Worm (Caenorhabditis elegans): ENCODE measurements around the gene xbp-1.
A peak's percentile ranks its signal among the peaks of the same experiment; 100 is the strongest.

The xbp-1 gene

ce11 chrIII:4210661-4211060 is 17.1 kb downstream of the xbp-1 start:
- TF ChIP-seq pha-4 (tag; optimal IDR thresholded peaks at IDR 0.05) (no peak), ham-2 (GFP tag; optimal IDR thresholded peaks at IDR 0.05) (no peak), elt-1 (tag; optimal IDR thresholded peaks at IDR 0.05; ENCODE audit: borderline replicate concordance, insufficient read depth) (no peak), M03D4.4 (tag; optimal IDR thresholded peaks at IDR 0.05) (no peak), elt-3 (tag; optimal IDR thresholded peaks at IDR 0.05) (no peak), ceh-39 (tag; optimal IDR thresholded peaks at IDR 0.05) (no peak), sem-2 (GFP tag; optimal IDR thresholded peaks at IDR 0.05) (no peak), blmp-1 (tag; optimal IDR thresholded peaks at IDR 0.05) (no peak), hlh-1 (tag; optimal IDR thresholded peaks at IDR 0.05) (no peak), sptf-1 (tag; optimal IDR thresholded peaks at IDR 0.05) (no peak)

ce11 chrIII:4220864-4221263 is 27.3 kb downstream of the xbp-1 start:
- TF ChIP-seq ceh-39 (tag; optimal IDR thresholded peaks at IDR 0.05) (no peak), flh-1 (GFP tag; optimal IDR thresholded peaks at IDR 0.05) (no peak), blmp-1 (tag; optimal IDR thresholded peaks at IDR 0.05) (no peak), mls-2 (tag; optimal IDR thresholded peaks at IDR 0.05) (no peak), drap-1 (GFP tag; optimal IDR thresholded peaks at IDR 0.05) (no peak), M03D4.4 (tag; optimal IDR thresholded peaks at IDR 0.05) (no peak), elt-1 (tag; optimal IDR thresholded peaks at IDR 0.05; ENCODE audit: borderline replicate concordance, insufficient read depth) (no peak), unc-39 (tag; optimal IDR thresholded peaks at IDR 0.05) (no peak), ceh-83 (GFP tag; optimal IDR thresholded peaks at IDR 0.05) (no peak), nhr-2 (tag; optimal IDR thresholded peaks at IDR 0.05) (no peak), snpc-4 (tag; optimal IDR thresholded peaks at IDR 0.05) (no peak), bed-3 (GFP tag; optimal IDR thresholded peaks at IDR 0.05) (no peak), unc-120 (tag; optimal IDR thresholded peaks at IDR 0.05; ENCODE audit: poor library complexity, severe bottlenecking) (no peak), nhr-237 (tag; optimal IDR thresholded peaks at IDR 0.05) (no peak), tbx-8 (GFP tag; optimal IDR thresholded peaks at IDR 0.05) (no peak), sptf-1 (tag; optimal IDR thresholded peaks at IDR 0.05) (no peak)

ce11 chrIII:4221527-4221926 is 27.9 kb downstream of the xbp-1 start:
- TF ChIP-seq ceh-43 (GFP tag; optimal IDR thresholded peaks at IDR 0.05): no peak
- TF ChIP-seq zip-8 (tag; optimal IDR thresholded peaks at IDR 0.05): no peak
- no peak for TF ChIP-seq blmp-1 (tag; optimal IDR thresholded peaks at IDR 0.05)
- TF ChIP-seq nhr-28 (tag; optimal IDR thresholded peaks at IDR 0.05): no peak
- TF ChIP-seq mab-5 (tag; optimal IDR thresholded peaks at IDR 0.05): no peak
- no peak for TF ChIP-seq snpc-4 (tag; optimal IDR thresholded peaks at IDR 0.05)
- no peak for TF ChIP-seq unc-62 (GFP tag; optimal IDR thresholded peaks at IDR 0.05)
- no peak for TF ChIP-seq flh-1 (GFP tag; optimal IDR thresholded peaks at IDR 0.05)
- no peak for TF ChIP-seq tbx-8 (GFP tag; optimal IDR thresholded peaks at IDR 0.05)
- no peak for TF ChIP-seq bed-3 (GFP tag; optimal IDR thresholded peaks at IDR 0.05)
- no peak for TF ChIP-seq lin-32 (GFP tag; optimal IDR thresholded peaks at IDR 0.05)
- TF ChIP-seq ceh-39 (tag; optimal IDR thresholded peaks at IDR 0.05): no peak
- no peak for TF ChIP-seq lsy-2 (tag; optimal IDR thresholded peaks at IDR 0.05)
- TF ChIP-seq unc-120 (tag; optimal IDR thresholded peaks at IDR 0.05; ENCODE audit: poor library complexity, severe bottlenecking): no peak
- no peak for TF ChIP-seq nhr-237 (tag; optimal IDR thresholded peaks at IDR 0.05)
- no peak for TF ChIP-seq unc-39 (tag; optimal IDR thresholded peaks at IDR 0.05)
- no peak for TF ChIP-seq cnd-1 (tag; optimal IDR thresholded peaks at IDR 0.05)
- no peak for TF ChIP-seq ces-1 (GFP tag; optimal IDR thresholded peaks at IDR 0.05)
- no peak for TF ChIP-seq nhr-76 (tag; optimal IDR thresholded peaks at IDR 0.05)

- TF ChIP-seq pha-4 (tag; optimal IDR thresholded peaks at IDR 0.05): peak; percentile 9
- TF ChIP-seq blmp-1 (tag; optimal IDR thresholded peaks at IDR 0.05): no peak
- no peak for TF ChIP-seq nhr-28 (tag; optimal IDR thresholded peaks at IDR 0.05)
- TF ChIP-seq hlh-1 (tag; optimal IDR thresholded peaks at IDR 0.05): peak; percentile 68
- TF ChIP-seq nhr-237 (tag; optimal IDR thresholded peaks at IDR 0.05): peak; percentile 67
- TF ChIP-seq ceh-83 (GFP tag; optimal IDR thresholded peaks at IDR 0.05): no peak
- no peak for TF ChIP-seq mab-5 (tag; optimal IDR thresholded peaks at IDR 0.05)
- TF ChIP-seq unc-120 (tag; optimal IDR thresholded peaks at IDR 0.05; ENCODE audit: poor library complexity, severe bottlenecking): peak; percentile 94
- TF ChIP-seq sptf-1 (tag; optimal IDR thresholded peaks at IDR 0.05): peak; percentile 41
- peak; percentile 61 for TF ChIP-seq mls-2 (tag; optimal IDR thresholded peaks at IDR 0.05)
- TF ChIP-seq tbx-8 (GFP tag; optimal IDR thresholded peaks at IDR 0.05): peak; percentile 24
- peak; percentile 42 for TF ChIP-seq lsy-2 (tag; optimal IDR thresholded peaks at IDR 0.05)
- peak; percentile 19 for TF ChIP-seq M03D4.4 (tag; optimal IDR thresholded peaks at IDR 0.05)
- TF ChIP-seq drap-1 (GFP tag; optimal IDR thresholded peaks at IDR 0.05): peak; percentile 26
- TF ChIP-seq lin-32 (GFP tag; optimal IDR thresholded peaks at IDR 0.05): no peak
- no peak for TF ChIP-seq ztf-11 (tag; optimal IDR thresholded peaks at IDR 0.05)
- no peak for TF ChIP-seq cnd-1 (tag; optimal IDR thresholded peaks at IDR 0.05)
- TF ChIP-seq bed-3 (GFP tag; optimal IDR thresholded peaks at IDR 0.05): no peak
- peak; percentile 83 for TF ChIP-seq ces-1 (GFP tag; optimal IDR thresholded peaks at IDR 0.05)
- TF ChIP-seq unc-62 (GFP tag; optimal IDR thresholded peaks at IDR 0.05): peak; percentile 92
- TF ChIP-seq ham-2 (GFP tag; optimal IDR thresholded peaks at IDR 0.05): peak; percentile 71
- no peak for TF ChIP-seq nhr-12 (tag; optimal IDR thresholded peaks at IDR 0.05)
- peak; percentile 87 for TF ChIP-seq mep-1 (tag; optimal IDR thresholded peaks at IDR 0.05)
- no peak for TF ChIP-seq nhr-76 (tag; optimal IDR thresholded peaks at IDR 0.05)
- no peak for TF ChIP-seq zip-8 (tag; optimal IDR thresholded peaks at IDR 0.05)
These were observed 30.1 kb downstream of the xbp-1 start for ce11 chrIII:4223668-4224127.

Measured in whole organism, mixed stage, embryonic.